Worm (Caenorhabditis elegans) whole organism, early embryonic: Measurements from ENCODE around the gene srh-145.

ENCODE experiments used
- aly-1 ChIP-seq: sonication (generic microtip); optimal IDR thresholded peaks from 2 replicates; lab custom pipeline; 2016; ENCODE audit warnings: missing genetic modification characterization, missing compliant biosample characterization
- hmbx-1 ChIP-seq: sonication (generic microtip); optimal IDR thresholded peaks from 2 replicates; lab custom pipeline; 2016; ENCODE audit warnings: mild to moderate bottlenecking, missing genetic modification characterization, missing compliant biosample characterization
- hmg-4 ChIP-seq: fragments of 200-800 bp; sonication (Bioruptor generic); optimal IDR thresholded peaks from 2 replicates; lab custom pipeline; 2018; ENCODE audit warnings: mild to moderate bottlenecking, missing genetic modification characterization, missing compliant biosample characterization
- pes-1 ChIP-seq: fragments of 200-800 bp; sonication (Bioruptor generic); IDR thresholded peaks from 2 replicates; pipeline ENCODE4 v1.3.6; 2022; ENCODE audit warnings: missing genetic modification reagents, missing genetic modification characterization, missing compliant biosample characterization

- TF ChIP-seq hmg-4 (GFP tag; lab: Kevin White, UChicago): no peak
- TF ChIP-seq hmbx-1: no peak
- TF ChIP-seq aly-1 (tag; lab: Kevin White, UChicago): no peak
- TF ChIP-seq pes-1 (GFP tag; lab: Robert Waterston, UW): no peak
Measured at ce11 chrV:16445676-16446075, 35.2 kb downstream of the srh-145 start, which contains the start of gene T08G3.6.
